Fruit fly (Drosophila melanogaster): ENCODE data around the gene Polr2C.

The Polr2C gene

DNA sequence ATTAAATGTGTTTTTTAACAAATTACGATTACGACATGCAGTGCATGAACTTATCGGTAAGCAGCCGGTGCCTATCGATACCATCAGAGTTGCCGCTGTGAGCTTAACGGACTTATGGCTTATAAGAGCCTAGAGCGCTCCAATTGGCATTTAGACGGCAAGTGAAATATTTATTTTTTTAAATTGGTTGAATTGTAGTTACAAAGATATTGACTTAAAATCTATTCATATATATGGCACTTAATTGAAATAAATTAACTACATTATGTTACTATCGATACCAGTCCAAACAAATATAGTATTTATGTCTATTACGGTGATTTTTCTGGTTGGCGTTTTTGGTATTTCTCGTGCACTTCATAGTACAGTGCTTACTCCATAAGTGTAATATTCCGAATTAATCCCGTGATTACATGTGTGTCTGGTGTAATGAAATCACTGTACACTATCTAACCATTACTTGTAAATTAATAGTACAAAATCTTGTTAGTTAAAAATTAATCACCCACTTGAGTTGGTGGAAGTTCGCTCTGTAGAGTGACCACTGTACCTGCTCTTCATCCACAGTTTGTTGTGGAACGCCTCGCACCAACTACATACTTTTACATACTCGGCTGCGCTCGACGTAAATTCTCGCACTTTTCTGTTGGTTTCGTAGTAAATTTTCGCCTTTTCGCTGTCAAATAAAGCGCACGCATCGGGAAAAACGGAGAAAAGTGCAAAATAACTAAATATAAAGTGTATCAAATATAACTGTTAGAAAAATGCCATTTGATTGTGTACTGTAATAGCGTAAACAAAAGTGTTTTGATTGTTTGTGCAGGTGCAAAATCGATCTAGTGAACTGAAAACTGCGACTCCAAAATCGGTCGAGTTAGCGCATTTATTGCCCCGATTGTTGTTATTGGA is 2.1 kb downstream of the Polr2C start, which contains the start of the genes mRpS23 and CenG1A (continued):
- TF ChIP-seq Six4 (GFP tag; optimal IDR thresholded peaks at IDR 0.05) = peak; percentile 100
- TF ChIP-seq Max (GFP tag; optimal IDR thresholded peaks at IDR 0.05) = peak; percentile 100
- TF ChIP-seq CG18764 (GFP tag; optimal IDR thresholded peaks at IDR 0.05) = peak; percentile 99
- peak; percentile 100 for TF ChIP-seq H15 (GFP tag; IDR thresholded peaks at IDR 0.05)
- peak; percentile 100 for TF ChIP-seq CG34422 (GFP tag; IDR thresholded peaks at IDR 0.05)
- peak; percentile 100 for TF ChIP-seq CG9932 (GFP tag; IDR thresholded peaks at IDR 0.05)
- TF ChIP-seq CG1832 (GFP tag; optimal IDR thresholded peaks at IDR 0.05) = no peak
- peak; percentile 99 for TF ChIP-seq btn (GFP tag; optimal IDR thresholded peaks at IDR 0.05)
- TF ChIP-seq Sox102F (GFP tag; optimal IDR thresholded peaks at IDR 0.05) = peak; percentile 100
- TF ChIP-seq psq (GFP tag; optimal IDR thresholded peaks at IDR 0.05) = peak; percentile 96
- TF ChIP-seq wor (GFP tag; IDR thresholded peaks at IDR 0.05) = peak; percentile 100
- peak; percentile 100 for TF ChIP-seq sens-2 (GFP tag; IDR thresholded peaks at IDR 0.05)
- TF ChIP-seq CG8765 (GFP tag; IDR thresholded peaks at IDR 0.05) = peak; percentile 100
- peak; percentile 99 for TF ChIP-seq tup (GFP tag; optimal IDR thresholded peaks at IDR 0.05)

DNA sequence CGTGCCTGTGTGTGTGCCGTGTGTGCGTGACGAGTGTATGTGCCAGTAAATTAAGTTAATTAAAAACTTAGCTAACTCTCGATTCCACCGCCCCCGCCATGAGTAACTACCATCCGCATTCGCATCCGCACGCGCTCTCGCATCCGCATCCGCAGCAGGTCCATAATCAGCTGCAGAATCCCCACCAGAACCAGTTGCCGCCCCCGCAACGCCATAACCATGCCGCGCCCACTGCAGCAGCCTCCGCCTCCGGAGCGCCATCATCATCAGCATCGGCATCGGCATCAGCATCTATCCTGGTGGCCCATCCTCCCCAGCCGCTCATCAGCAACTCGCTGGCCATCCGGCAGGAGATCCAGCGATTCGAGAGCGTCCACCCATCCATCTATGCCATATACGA is 2.8 kb downstream of the Polr2C start:
- TF ChIP-seq Drgx (GFP tag; IDR thresholded peaks at IDR 0.05) (0 out of 2 replicates have a peak, but pooled peaks have one; percentile 6), aop (GFP tag; IDR thresholded peaks at IDR 0.05) (no peak), Doc2 (GFP tag; IDR thresholded peaks at IDR 0.05) (0 out of 2 replicates have a peak, but pooled peaks have one; percentile 13), NC2β (GFP tag; optimal IDR thresholded peaks at IDR 0.05) (no peak), wdn (GFP tag; IDR thresholded peaks at IDR 0.05) (no peak), yki (optimal IDR thresholded peaks at IDR 0.05) (no peak), mld (GFP tag; IDR thresholded peaks at IDR 0.05; ENCODE audit: partially characterized antibody) (peak; percentile 50; the same call in 1 of the 3 replicates), ems (GFP tag; optimal IDR thresholded peaks at IDR 0.05) (no peak), CG11456 (GFP tag; IDR thresholded peaks at IDR 0.05) (peak; percentile 61; the same call in 1 of the 3 replicates), Med (GFP tag) (peak; percentile 64), Sin3A (optimal IDR thresholded peaks at IDR 0.05) (no peak), gce (GFP tag; IDR thresholded peaks at IDR 0.05) (no peak), CG13775 (GFP tag; optimal IDR thresholded peaks at IDR 0.05) (peak; percentile 60), hth (optimal IDR thresholded peaks at IDR 0.05) (no peak), Rfx (GFP tag; IDR thresholded peaks at IDR 0.05) (0 out of 2 replicates have a peak, but pooled peaks have one; percentile 7), CG8765 (GFP tag; IDR thresholded peaks at IDR 0.05) (0 out of 2 replicates have a peak, but pooled peaks have one; percentile 15), al (GFP tag; IDR thresholded peaks at IDR 0.05) (no peak), ci (GFP tag; IDR thresholded peaks at IDR 0.05) (0 out of 3 replicates have a peak, but pooled peaks have one; percentile 36), chm (GFP tag; IDR thresholded peaks at IDR 0.05) (0 out of 2 replicates have a peak, but pooled peaks have one; percentile 31), Awh (GFP tag; IDR thresholded peaks at IDR 0.05) (0 out of 2 replicates have a peak, but pooled peaks have one; percentile 22), sr (GFP tag; IDR thresholded peaks at IDR 0.05) (peak; percentile 71; the same call in 2 of the 3 replicates), CG31441 (GFP tag; IDR thresholded peaks at IDR 0.05) (no peak), crol (GFP tag; IDR thresholded peaks at IDR 0.05) (0 out of 2 replicates have a peak, but pooled peaks have one; percentile 9), Dbx (GFP tag; IDR thresholded peaks at IDR 0.05) (0 out of 3 replicates have a peak, but pooled peaks have one; percentile 9)

DNA sequence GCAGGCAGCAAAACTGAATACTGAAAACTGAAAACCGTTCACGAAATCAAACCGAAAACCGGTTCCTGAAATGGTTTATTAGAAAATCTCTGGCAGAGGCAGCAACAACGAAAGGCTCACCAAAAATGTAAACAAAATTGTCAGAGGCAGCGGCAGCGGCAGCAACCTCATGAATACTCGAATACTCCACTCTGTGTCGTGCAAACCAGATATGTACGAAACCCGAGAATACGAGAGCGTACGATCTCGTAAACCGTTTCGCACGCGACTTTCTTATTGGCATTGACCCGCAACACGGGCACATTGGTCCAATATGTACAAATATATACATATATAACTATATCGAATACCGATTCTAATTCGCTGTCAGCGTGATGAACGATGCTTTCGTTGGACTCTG is 4.4 kb downstream of the Polr2C start:
- TF ChIP-seq CG5245 (GFP tag; optimal IDR thresholded peaks at IDR 0.05) (no peak), CG32772 (GFP tag; IDR thresholded peaks at IDR 0.05) (no peak), CG12659 (GFP tag; optimal IDR thresholded peaks at IDR 0.05) (no peak), Gug (GFP tag; IDR thresholded peaks at IDR 0.05) (no peak), ham (GFP tag; IDR thresholded peaks at IDR 0.05) (no peak), CG2120 (GFP tag; optimal IDR thresholded peaks at IDR 0.05) (no peak), sc (optimal IDR thresholded peaks at IDR 0.05) (no peak), sc (GFP tag; optimal IDR thresholded peaks at IDR 0.05) (no peak), CHES-1-like (GFP tag; optimal IDR thresholded peaks at IDR 0.05) (no peak), CG15696 (tag; optimal IDR thresholded peaks at IDR 0.05) (no peak), cas (GFP tag; IDR thresholded peaks at IDR 0.05) (no peak), gce (GFP tag; IDR thresholded peaks at IDR 0.05) (no peak), sr (GFP tag; IDR thresholded peaks at IDR 0.05) (no peak), Stat92E (GFP tag; optimal IDR thresholded peaks at IDR 0.05) (no peak), so (GFP tag; IDR thresholded peaks at IDR 0.05) (peak; percentile 32; the same call in 1 of the 3 replicates)

Measured in whole organism, embryonic.